Worm (Caenorhabditis elegans): ENCODE measurements around the gene gcy-25.

Gene gcy-25

DNA sequence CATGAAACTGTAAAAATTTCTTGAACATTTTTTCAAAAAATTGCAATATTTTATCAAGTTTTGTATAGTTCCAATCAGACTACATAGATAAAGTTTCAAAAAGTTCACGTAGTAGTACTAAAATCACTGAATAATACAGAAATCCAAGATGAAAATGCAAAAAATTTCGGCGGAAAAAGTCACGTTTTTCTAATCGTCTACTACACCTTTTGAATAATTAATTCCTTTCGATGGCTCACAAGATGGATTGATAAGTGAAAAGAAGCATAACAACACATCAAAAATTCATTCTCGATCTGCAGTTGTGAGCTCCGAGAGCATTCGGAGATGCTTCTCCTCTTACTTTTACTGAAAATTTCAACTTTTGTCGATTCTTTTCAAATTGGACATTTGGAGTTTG is at the start of gene gcy-25:
TSS of gene gcy-25 (plus strand) at position 301 of the 400 bp plus-strand sequence.
- TF ChIP-seq nhr-47 (tag; optimal IDR thresholded peaks at IDR 0.05) (no peak), nhr-12 (tag; optimal IDR thresholded peaks at IDR 0.05) (no peak), tlp-1 (tag; optimal IDR thresholded peaks at IDR 0.05) (no peak), ztf-11 (tag; optimal IDR thresholded peaks at IDR 0.05) (no peak), unc-130 (tag; optimal IDR thresholded peaks at IDR 0.05) (no peak), xbp-1 (tag; optimal IDR thresholded peaks at IDR 0.05) (no peak), nhr-90 (tag; optimal IDR thresholded peaks at IDR 0.05; ENCODE audit: poor library complexity) (no peak), nhr-71 (tag; optimal IDR thresholded peaks at IDR 0.05) (no peak), ceh-82 (tag; optimal IDR thresholded peaks at IDR 0.05) (no peak), pax-3 (tag; optimal IDR thresholded peaks at IDR 0.05) (no peak), unc-30 (tag; optimal IDR thresholded peaks at IDR 0.05) (no peak), grh-1 (GFP tag; IDR thresholded peaks at IDR 0.05) (no peak), ama-1 (optimal IDR thresholded peaks at IDR 0.05) (no peak), lin-35 (GFP tag; optimal IDR thresholded peaks at IDR 0.05) (no peak), C34B4.2 (tag; optimal IDR thresholded peaks at IDR 0.05) (no peak), nhr-84 (tag; optimal IDR thresholded peaks at IDR 0.05) (no peak), hlh-17 (GFP tag; optimal IDR thresholded peaks at IDR 0.05; ENCODE audit: borderline replicate concordance) (no peak), elt-2 (tag; optimal IDR thresholded peaks at IDR 0.05) (no peak)

DNA sequence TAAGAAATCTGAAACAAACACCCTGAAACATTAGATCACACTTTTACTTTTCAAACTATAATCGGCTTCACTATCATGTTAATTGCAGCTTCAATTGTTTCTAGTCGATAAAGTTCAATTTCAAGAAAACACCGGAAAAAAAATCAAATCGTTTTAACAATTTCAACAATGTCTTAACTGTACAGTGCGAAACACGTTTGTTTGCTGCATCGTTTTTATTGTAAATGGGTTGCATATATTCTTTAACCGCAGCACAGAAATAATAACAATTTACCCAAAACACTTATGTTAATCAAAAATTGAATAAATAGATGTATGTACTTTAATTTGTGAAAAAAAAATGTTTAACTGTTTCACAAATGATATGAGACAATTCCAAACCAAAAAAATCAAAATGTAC is 28.7 kb upstream of the gcy-25 start:
- TF ChIP-seq alr-1 (tag; optimal IDR thresholded peaks at IDR 0.05; ENCODE audit: borderline replicate concordance), result no peak
- TF ChIP-seq nhr-85 (tag), result no peak
- TF ChIP-seq efl-1 (optimal IDR thresholded peaks at IDR 0.05), result no peak
- peak in 1 of 2 experiments; percentile 60 for TF ChIP-seq efl-1 (GFP tag; optimal IDR thresholded peaks at IDR 0.05 in 1 of 2)

ce11 chrIV:15846553-15846952 is 26.2 kb upstream of the gcy-25 start, which contains the start of gene Y105C5A.1270:
Y105C5A.1270 (minus strand) TSS chrIV:15846653.
- no peak for TF ChIP-seq nhr-76 (tag; optimal IDR thresholded peaks at IDR 0.05)
- TF ChIP-seq sup-37 (GFP tag; optimal IDR thresholded peaks at IDR 0.05), result no peak
- TF ChIP-seq nhr-90 (tag; optimal IDR thresholded peaks at IDR 0.05; ENCODE audit: poor library complexity), result no peak
- no peak for TF ChIP-seq ztf-4 (tag; optimal IDR thresholded peaks at IDR 0.05)
- no peak for TF ChIP-seq snu-23 (GFP tag; optimal IDR thresholded peaks at IDR 0.05)
- no peak for TF ChIP-seq grh-1 (GFP tag; IDR thresholded peaks at IDR 0.05)
- no peak for TF ChIP-seq sptf-1 (tag; optimal IDR thresholded peaks at IDR 0.05)
- TF ChIP-seq unc-130 (tag; optimal IDR thresholded peaks at IDR 0.05), result no peak
- TF ChIP-seq swsn-7 (tag; optimal IDR thresholded peaks at IDR 0.05), result no peak
- TF ChIP-seq hlh-17 (GFP tag; optimal IDR thresholded peaks at IDR 0.05; ENCODE audit: borderline replicate concordance), result no peak
- TF ChIP-seq efl-3 (GFP tag; optimal IDR thresholded peaks at IDR 0.05), result no peak

ce11 chrIV:15847096-15847495 is 25.6 kb upstream of the gcy-25 start, which contains the start of gene Y105C5A.1269:
Y105C5A.1269 (plus strand) TSS chrIV:15847396.
- TF ChIP-seq nhr-76 (tag; optimal IDR thresholded peaks at IDR 0.05), result no peak
- no peak for TF ChIP-seq fkh-4 (tag; optimal IDR thresholded peaks at IDR 0.05; ENCODE audit: borderline replicate concordance)
- no peak for TF ChIP-seq fkh-10 (GFP tag; optimal IDR thresholded peaks at IDR 0.05)
- no peak for TF ChIP-seq fkh-8 (tag; optimal IDR thresholded peaks at IDR 0.05)
- TF ChIP-seq aha-1 (tag; optimal IDR thresholded peaks at IDR 0.05), result no peak
- TF ChIP-seq efl-3 (GFP tag; optimal IDR thresholded peaks at IDR 0.05), result no peak
- no peak for TF ChIP-seq nhr-47 (tag; optimal IDR thresholded peaks at IDR 0.05)
- TF ChIP-seq mep-1 (tag; optimal IDR thresholded peaks at IDR 0.05), result no peak

- TF ChIP-seq elt-2 (tag; optimal IDR thresholded peaks at IDR 0.05) (peak; percentile 27), pqm-1 (tag; optimal IDR thresholded peaks at IDR 0.05) (peak; percentile 4), unc-62 (GFP tag; optimal IDR thresholded peaks at IDR 0.05) (no peak)
These were observed 23.1 kb upstream of the gcy-25 start, which contains the start of gene Y105C5A.24 for ce11 chrIV:15849656-15850055. Y105C5A.24 (plus strand) TSS chrIV:15849875.
